Fruit fly (Drosophila melanogaster): Measurements from ENCODE around the gene CG11333.

The CG11333 gene

DNA sequence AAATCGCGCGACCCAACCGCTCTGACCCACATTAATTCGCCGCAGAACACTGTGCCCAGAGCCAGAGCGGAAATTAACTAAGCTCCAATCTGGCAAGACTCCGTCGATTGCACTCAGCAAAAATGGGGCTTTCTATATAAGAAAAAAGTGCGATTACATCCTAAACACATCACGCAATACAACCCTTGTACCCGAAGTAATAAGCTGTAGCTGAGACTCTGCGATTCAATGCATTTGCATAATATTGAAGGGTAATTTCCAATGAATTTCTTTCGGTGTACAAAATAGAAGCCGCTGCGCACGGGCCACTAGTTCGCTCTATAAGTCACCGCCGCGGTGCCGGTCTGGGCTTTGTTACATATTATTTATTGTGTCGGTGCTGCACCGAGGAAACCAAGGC lies 19.0 kb downstream of the CG11333 start (continued):
- TF ChIP-seq tio (GFP tag; optimal IDR thresholded peaks at IDR 0.05): peak; percentile 3
- TF ChIP-seq unpg (GFP tag; optimal IDR thresholded peaks at IDR 0.05): peak; percentile 44
- peak; percentile 8 for TF ChIP-seq dmrt11E (tag; optimal IDR thresholded peaks at IDR 0.05)
- TF ChIP-seq bowl (GFP tag; IDR thresholded peaks at IDR 0.05): no peak
- TF ChIP-seq dpn (GFP tag; optimal IDR thresholded peaks at IDR 0.05): peak in 1 of 2 experiments; percentile 5
- TF ChIP-seq Side (GFP tag; optimal IDR thresholded peaks at IDR 0.05): no peak
- no peak for TF ChIP-seq CG2116 (GFP tag; optimal IDR thresholded peaks at IDR 0.05)
- TF ChIP-seq Sox102F (GFP tag; optimal IDR thresholded peaks at IDR 0.05): peak; percentile 47
- 0 out of 4 replicates have a peak, but pooled peaks have one; percentile 6 for TF ChIP-seq Gug (GFP tag; IDR thresholded peaks at IDR 0.05)
- peak; percentile 48 for TF ChIP-seq gem (tag; optimal IDR thresholded peaks at IDR 0.05)
- peak; percentile 50 for TF ChIP-seq ATbp (GFP tag; optimal IDR thresholded peaks at IDR 0.05)
- TF ChIP-seq CG12219 (GFP tag; optimal IDR thresholded peaks at IDR 0.05): peak; percentile 2
- peak; percentile 25 for TF ChIP-seq Ssrp (tag; optimal IDR thresholded peaks at IDR 0.05)
- no peak for TF ChIP-seq CG9797 (GFP tag; optimal IDR thresholded peaks at IDR 0.05)
- no peak for TF ChIP-seq Dll (GFP tag; IDR thresholded peaks at IDR 0.05; ENCODE audit: partially characterized antibody)
- TF ChIP-seq CG18262 (tag; optimal IDR thresholded peaks at IDR 0.05): peak; percentile 7
- no peak for TF ChIP-seq row (GFP tag; IDR thresholded peaks at IDR 0.05)
- no peak for TF ChIP-seq Dip3 (GFP tag; optimal IDR thresholded peaks at IDR 0.05)

DNA sequence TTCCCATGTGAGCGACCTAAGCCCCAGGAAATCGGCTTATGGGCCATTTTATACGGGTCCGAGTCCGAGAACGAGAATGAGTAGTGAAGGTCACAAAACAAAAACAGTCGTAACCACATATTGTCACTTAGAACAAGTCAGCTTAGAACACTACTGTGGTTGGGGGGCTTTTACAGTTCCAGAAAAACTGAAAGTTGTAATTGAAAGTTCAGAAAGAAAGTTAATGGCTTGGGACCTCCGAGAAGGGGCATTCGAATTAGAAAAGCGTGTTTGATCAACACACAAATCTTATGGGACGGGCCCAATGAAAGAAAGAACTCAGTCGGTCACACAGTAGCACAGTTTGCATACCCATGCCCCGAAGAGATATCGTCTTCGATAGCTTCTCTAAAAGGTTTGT lies 20.0 kb downstream of the CG11333 start:
- TF ChIP-seq ken (GFP tag; IDR thresholded peaks at IDR 0.05) (no peak), Blimp-1 (GFP tag; optimal IDR thresholded peaks at IDR 0.05) (peak; percentile 96), bowl (GFP tag; IDR thresholded peaks at IDR 0.05) (no peak), CG11398 (GFP tag; optimal IDR thresholded peaks at IDR 0.05) (no peak)

DNA sequence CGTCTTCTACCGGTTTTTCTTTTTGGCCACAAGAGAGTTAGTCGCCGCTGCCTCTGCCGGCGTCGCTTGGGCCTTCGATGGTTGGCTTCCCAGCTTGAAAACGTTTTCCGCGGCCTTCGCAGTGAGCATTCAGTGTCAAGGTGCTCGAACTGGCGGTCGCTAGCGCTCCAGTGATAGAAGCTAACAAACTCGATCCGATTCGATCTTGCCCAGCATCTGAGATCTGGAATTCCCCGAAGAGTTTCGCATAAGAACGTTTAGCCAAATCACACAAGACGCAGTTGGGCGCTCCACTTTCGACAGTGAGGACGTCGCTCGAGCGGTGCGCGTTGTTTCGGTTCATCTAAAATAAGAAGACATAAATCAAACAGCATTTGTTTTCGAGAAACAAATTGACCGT lies 36.0 kb downstream of the CG11333 start, which contains the start of gene mey:
Gene mey, plus strand, starts transcription at position 122 of the 400 bp plus-strand sequence.
- peak; percentile 28 for TF ChIP-seq Jarid2 (GFP tag; optimal IDR thresholded peaks at IDR 0.05)
- TF ChIP-seq HHEX (GFP tag; optimal IDR thresholded peaks at IDR 0.05): no peak
- TF ChIP-seq da (GFP tag; optimal IDR thresholded peaks at IDR 0.05): no peak
- no peak for TF ChIP-seq disco-r (GFP tag; optimal IDR thresholded peaks at IDR 0.05)
- no peak for TF ChIP-seq Rfx (GFP tag; IDR thresholded peaks at IDR 0.05)
- TF ChIP-seq lov (optimal IDR thresholded peaks at IDR 0.05): no peak
- TF ChIP-seq lov (GFP tag; IDR thresholded peaks at IDR 0.05): 0 out of 3 replicates have a peak, but pooled peaks have one; percentile 51
- no peak for TF ChIP-seq Spps (tag; optimal IDR thresholded peaks at IDR 0.05)
- TF ChIP-seq Gsc (GFP tag; IDR thresholded peaks at IDR 0.05): no peak
- no peak for TF ChIP-seq CG11504 (tag; optimal IDR thresholded peaks at IDR 0.05)
- peak; percentile 24 for TF ChIP-seq Blimp-1 (GFP tag; optimal IDR thresholded peaks at IDR 0.05)
- 0 out of 3 replicates have a peak, but pooled peaks have one; percentile 46 for TF ChIP-seq z (GFP tag; IDR thresholded peaks at IDR 0.05)
- no peak for TF ChIP-seq CG7357 (GFP tag; IDR thresholded peaks at IDR 0.05)
- no peak for TF ChIP-seq trem (tag; optimal IDR thresholded peaks at IDR 0.05)
- TF ChIP-seq ara (GFP tag; IDR thresholded peaks at IDR 0.05): no peak
- no peak for TF ChIP-seq CG11560 (tag; IDR thresholded peaks at IDR 0.05)
- 0 out of 2 replicates have a peak, but pooled peaks have one; percentile 13 for TF ChIP-seq vvl (GFP tag; IDR thresholded peaks at IDR 0.05)
- TF ChIP-seq sna (GFP tag; IDR thresholded peaks at IDR 0.05; ENCODE audit: partially characterized antibody): no peak
- no peak for TF ChIP-seq CG30431 (GFP tag; optimal IDR thresholded peaks at IDR 0.05)
- no peak for TF ChIP-seq BEAF-32 (GFP tag; optimal IDR thresholded peaks at IDR 0.05)
